Fruit fly (Drosophila melanogaster) whole organism, embryonic: ENCODE data around the gene RpS26.
A peak's percentile ranks its signal among the peaks of the same experiment; 100 is the strongest.

Experiments
- Adf1 ChIP-seq: fragments of 200-800 bp; sonication (Bioruptor generic); IDR thresholded peaks from 2 replicates; pipeline ENCODE4 v1.3.6; 2022; ENCODE audit warnings: missing biosample characterization, missing genetic modification characterization
- Bgb ChIP-seq: fragments of 200-800 bp; sonication (Bioruptor generic); IDR thresholded peaks from 2 replicates; pipeline ENCODE4 v1.3.6; 2022; ENCODE audit warnings: missing biosample characterization, missing genetic modification characterization; ENCODE audit not compliant: partially characterized antibody
- CG10366 ChIP-seq: fragments of 200-800 bp; sonication (Bioruptor generic); IDR thresholded peaks from 2 replicates; pipeline ENCODE4 v1.3.6; 2022; ENCODE audit warnings: missing biosample characterization, missing genetic modification characterization
- CG10431 ChIP-seq: fragments of 200-800 bp; sonication (Bioruptor generic); optimal IDR thresholded peaks from 3 replicates; lab custom pipeline; 2018; ENCODE audit warnings: missing biosample characterization, mild to moderate bottlenecking, missing genetic modification characterization
- CG12769 ChIP-seq: fragments of 200-800 bp; sonication (Bioruptor generic); optimal IDR thresholded peaks from 2 replicates; lab custom pipeline; 2019; ENCODE audit warnings: missing biosample characterization, mild to moderate bottlenecking, missing genetic modification characterization, moderate library complexity
- CG13775 ChIP-seq: fragments of 200-800 bp; sonication (Bioruptor generic); optimal IDR thresholded peaks from 3 replicates; lab custom pipeline; 2017; ENCODE audit warnings: missing biosample characterization, mild to moderate bottlenecking, missing genetic modification characterization
- CG14667 ChIP-seq: fragments of 200-800 bp; sonication (Bioruptor generic); IDR thresholded peaks from 2 replicates; pipeline ENCODE4 v1.3.6; 2022; ENCODE audit warnings: missing biosample characterization, missing genetic modification characterization
- CG15073 ChIP-seq: fragments of 200-800 bp; sonication (Bioruptor generic); optimal IDR thresholded peaks from 2 replicates; lab custom pipeline; 2016; ENCODE audit warnings: missing biosample characterization, missing genetic modification characterization
- CG15514 ChIP-seq: fragments of 200-800 bp; sonication (Bioruptor generic); optimal IDR thresholded peaks from 3 replicates; lab custom pipeline; 2017; ENCODE audit warnings: missing biosample characterization, missing genetic modification characterization, mild to moderate bottlenecking, moderate library complexity, missing genetic modification reagents
- CG1602 ChIP-seq: fragments of 200-800 bp; sonication (Bioruptor generic); optimal IDR thresholded peaks from 3 replicates; lab custom pipeline; 2016; ENCODE audit warnings: missing biosample characterization, missing genetic modification characterization
- CG1603 ChIP-seq: fragments of 200-800 bp; sonication (Bioruptor generic); optimal IDR thresholded peaks from 2 replicates; lab custom pipeline; 2019; ENCODE audit warnings: missing biosample characterization, mild to moderate bottlenecking, missing genetic modification characterization, moderate library complexity
- CG17568 ChIP-seq: fragments of 200-800 bp; sonication (Bioruptor generic); optimal IDR thresholded peaks from 2 replicates; lab custom pipeline; 2018; ENCODE audit warnings: missing biosample characterization, mild to moderate bottlenecking, missing genetic modification characterization, moderate library complexity
- CG1832 ChIP-seq: fragments of 200-800 bp; sonication (Bioruptor generic); optimal IDR thresholded peaks from 2 replicates; lab custom pipeline; 2017; ENCODE audit warnings: missing biosample characterization, mild to moderate bottlenecking, missing genetic modification characterization, inconsistent platforms
- CG18599 ChIP-seq: fragments of 200-800 bp; sonication (Bioruptor generic); optimal IDR thresholded peaks from 3 replicates; lab custom pipeline; 2017; ENCODE audit warnings: missing biosample characterization, missing genetic modification characterization, mild to moderate bottlenecking, moderate library complexity, missing genetic modification reagents
- CG34376 ChIP-seq: fragments of 200-800 bp; sonication (Bioruptor generic); optimal IDR thresholded peaks from 2 replicates; lab custom pipeline; 2018; ENCODE audit warnings: missing biosample characterization, mild to moderate bottlenecking, missing genetic modification characterization
- CG3847 ChIP-seq: fragments of 200-800 bp; sonication (Bioruptor generic); IDR thresholded peaks from 2 replicates; pipeline ENCODE4 v1.3.6; 2022; ENCODE audit warnings: missing biosample characterization, missing genetic modification characterization
- CG4424 ChIP-seq: fragments of 200-800 bp; sonication (Bioruptor generic); optimal IDR thresholded peaks from 3 replicates; lab custom pipeline; 2016; ENCODE audit warnings: missing biosample characterization, missing genetic modification characterization
- CG8290 ChIP-seq, 3 experiments: fragments of 200-800 bp; sonication (Bioruptor generic); optimal IDR thresholded peaks; 2 replicates each; lab custom pipeline; 2016 to 2019; ENCODE audit warnings: missing biosample characterization in 3 of 3, missing genetic modification characterization in 3 of 3, mild to moderate bottlenecking in 2 of 3, moderate library complexity in 1 of 3
- CG9932 ChIP-seq: fragments of 200-800 bp; sonication (Bioruptor generic); IDR thresholded peaks from 2 replicates; pipeline ENCODE4 v1.3.6; 2022; ENCODE audit warnings: missing biosample characterization, missing genetic modification characterization
- CkIIα-i1 ChIP-seq: fragments of 200-800 bp; sonication (Bioruptor generic); IDR thresholded peaks from 2 replicates; pipeline ENCODE4 v1.3.6; 2022; ENCODE audit warnings: missing biosample characterization, missing genetic modification characterization
- D ChIP-seq, 2 experiments: fragments of 200-800 bp in 1 of 2; fragments of >200 bp in 1 of 2; sonication (Bioruptor generic) in 1 of 2; optimal IDR thresholded peaks; 2 replicates in 1 of 2; 3 replicates in 1 of 2; lab custom pipeline; 2017; ENCODE audit warnings: mild to moderate bottlenecking in 1 of 2, missing biosample characterization in 1 of 2, missing genetic modification characterization in 1 of 2, missing genetic modification reagents in 1 of 2
- Dref ChIP-seq: fragments of 200-800 bp; sonication (Bioruptor generic); IDR thresholded peaks from 2 replicates; pipeline ENCODE4 v1.3.6; 2022; ENCODE audit warnings: missing biosample characterization, missing genetic modification characterization
- E2f2 ChIP-seq: fragments of 200-800 bp; sonication (Bioruptor generic); IDR thresholded peaks from 2 replicates; pipeline ENCODE4 v1.3.6; 2022; ENCODE audit warnings: missing biosample characterization, missing genetic modification characterization
- ERR ChIP-seq: fragments of 200-800 bp; sonication (Bioruptor generic); optimal IDR thresholded peaks from 2 replicates; lab custom pipeline; 2016; ENCODE audit warnings: missing biosample characterization, missing genetic modification characterization
- Gug ChIP-seq: fragments of 200-800 bp; sonication (Bioruptor generic); IDR thresholded peaks from 4 replicates; pipeline ENCODE4 v1.3.6; 2022; ENCODE audit warnings: missing biosample characterization, missing genetic modification characterization
- Hsf ChIP-seq: fragments of 200-800 bp; sonication (Bioruptor generic); optimal IDR thresholded peaks from 3 replicates; lab custom pipeline; 2016; ENCODE audit warnings: missing biosample characterization, missing genetic modification characterization
- NC2α ChIP-seq: fragments of 200-800 bp; sonication (Bioruptor generic); optimal IDR thresholded peaks from 2 replicates; lab custom pipeline; 2016; ENCODE audit warnings: missing biosample characterization, missing genetic modification characterization
- ash1 ChIP-seq: fragments of 200-800 bp; sonication (Bioruptor generic); optimal IDR thresholded peaks from 2 replicates; lab custom pipeline; 2018; ENCODE audit warnings: missing biosample characterization, mild to moderate bottlenecking, missing genetic modification characterization
- bcd ChIP-seq: fragments of 200-800 bp; sonication (Bioruptor generic); optimal IDR thresholded peaks from 2 replicates; lab custom pipeline; 2017; ENCODE audit warnings: missing biosample characterization, mild to moderate bottlenecking, missing genetic modification characterization
- bsh ChIP-seq, 2 experiments: fragments of 200-800 bp; sonication (Bioruptor generic); optimal IDR thresholded peaks; 2 replicates each; lab custom pipeline; 2017 to 2018; ENCODE audit warnings: mild to moderate bottlenecking in 2 of 2, missing biosample characterization in 2 of 2, missing genetic modification characterization in 2 of 2, moderate library complexity in 1 of 2
- dati ChIP-seq: fragments of 200-800 bp; sonication (Bioruptor generic); IDR thresholded peaks from 2 replicates; pipeline ENCODE4 v1.3.6; 2022; ENCODE audit warnings: missing biosample characterization, missing genetic modification characterization
- emc ChIP-seq: fragments of 200-800 bp; sonication (Bioruptor generic); optimal IDR thresholded peaks from 2 replicates; lab custom pipeline; 2016; ENCODE audit warnings: missing biosample characterization, missing genetic modification characterization
- fd96Cb ChIP-seq: fragments of 200-800 bp; sonication (Bioruptor generic); optimal IDR thresholded peaks from 2 replicates; lab custom pipeline; 2018; ENCODE audit warnings: missing biosample characterization, mild to moderate bottlenecking, missing genetic modification characterization, moderate library complexity
- hkb ChIP-seq, 2 experiments: fragments of 200-800 bp in 1 of 2; fragments of >200 bp in 1 of 2; sonication (Bioruptor generic) in 1 of 2; IDR thresholded peaks in 1 of 2; optimal IDR thresholded peaks in 1 of 2; 2 replicates each; pipeline versions ENCODE4 v1.3.6 to Lab custom; 2017 to 2022; ENCODE audit warnings: missing biosample characterization in 1 of 2, missing genetic modification characterization in 1 of 2
- kah ChIP-seq: fragments of 200-800 bp; sonication (Bioruptor generic); optimal IDR thresholded peaks from 2 replicates; lab custom pipeline; 2018; ENCODE audit warnings: missing biosample characterization, mild to moderate bottlenecking, missing genetic modification characterization
- ken ChIP-seq: fragments of 200-800 bp; sonication (Bioruptor generic); IDR thresholded peaks from 3 replicates; pipeline ENCODE4 v1.3.6; 2022; ENCODE audit warnings: missing biosample characterization, missing genetic modification characterization
- lov ChIP-seq, 2 experiments: fragments of 200-800 bp in 1 of 2; fragments of >200 bp in 1 of 2; sonication (Bioruptor generic) in 1 of 2; IDR thresholded peaks in 1 of 2; optimal IDR thresholded peaks in 1 of 2; 2 replicates in 1 of 2; 3 replicates in 1 of 2; pipeline versions ENCODE4 v1.3.6 to Lab custom; 2017 to 2022; ENCODE audit warnings: missing biosample characterization in 1 of 2, missing genetic modification characterization in 1 of 2
- nmo ChIP-seq: fragments of 200-800 bp; sonication (Bioruptor generic); optimal IDR thresholded peaks from 2 replicates; lab custom pipeline; 2018; ENCODE audit warnings: missing biosample characterization, mild to moderate bottlenecking, missing genetic modification characterization, moderate library complexity
- pnt ChIP-seq: fragments of 200-800 bp; sonication (Bioruptor generic); optimal IDR thresholded peaks from 3 replicates; lab custom pipeline; 2016; ENCODE audit warnings: missing biosample characterization, missing genetic modification characterization
- prd ChIP-seq, 3 experiments: fragments of >200 bp in 2 of 3; fragments of 200-800 bp in 1 of 3; sonication (Bioruptor generic) in 1 of 3; optimal IDR thresholded peaks in 2 of 3; IDR thresholded peaks in 1 of 3; 2 replicates in 2 of 3; 3 replicates in 1 of 3; pipeline versions ENCODE4 v1.3.6 to Lab custom; 2017 to 2022; ENCODE audit warnings: missing biosample characterization in 1 of 3, missing genetic modification characterization in 1 of 3
- row ChIP-seq: fragments of 200-800 bp; sonication (Bioruptor generic); IDR thresholded peaks from 3 replicates; pipeline ENCODE4 v1.3.6; 2022; ENCODE audit warnings: missing biosample characterization, missing genetic modification characterization
- sens-2 ChIP-seq: fragments of 200-800 bp; sonication (Bioruptor generic); IDR thresholded peaks from 2 replicates; pipeline ENCODE4 v1.3.6; 2022; ENCODE audit warnings: missing biosample characterization, missing genetic modification characterization
- tll ChIP-seq, 2 experiments: fragments of 200-800 bp in 1 of 2; fragments of >200 bp in 1 of 2; sonication (Bioruptor generic) in 1 of 2; optimal IDR thresholded peaks; 2 replicates each; lab custom pipeline; 2017 to 2019; ENCODE audit warnings: missing biosample characterization in 2 of 2, missing genetic modification characterization in 2 of 2, mild to moderate bottlenecking in 1 of 2, moderate library complexity in 1 of 2
- vfl ChIP-seq: fragments of 200-800 bp; sonication (Bioruptor generic); optimal IDR thresholded peaks from 2 replicates; lab custom pipeline; 2016; ENCODE audit warnings: missing biosample characterization, missing genetic modification characterization

The RpS26 gene

dm6 chr2L:18478509-18479176 lies 35.6 kb upstream of the RpS26 start:
- TF ChIP-seq CG10431 (GFP tag; lab: Kevin White, UChicago) (no peak), D (optimal IDR thresholded peaks at IDR 0.05; lab: Kevin White, UChicago) (no peak), D (GFP tag; optimal IDR thresholded peaks at IDR 0.05; lab: Kevin White, UChicago) (no peak)
- TF ChIP-seq, all 482 proteins: peak for 0

- TF ChIP-seq lov (optimal IDR thresholded peaks at IDR 0.05; lab: Kevin White, UChicago): no peak
- TF ChIP-seq lov (GFP tag; IDR thresholded peaks at IDR 0.05; lab: Robert Waterston, UW): peak; percentile 87
- peak; percentile 91 for TF ChIP-seq CG4424 (GFP tag; lab: Kevin White, UChicago)
- peak; percentile 86 for TF ChIP-seq CG18599 (GFP tag; lab: Kevin White, UChicago)
- no peak for TF ChIP-seq prd (optimal IDR thresholded peaks at IDR 0.05; lab: Kevin White, UChicago)
- peak; percentile 96 for TF ChIP-seq prd (GFP tag; IDR thresholded peaks at IDR 0.05; lab: Robert Waterston, UW)
- TF ChIP-seq Bgb (GFP tag; lab: Robert Waterston, UW): no peak
- TF ChIP-seq CG3847 (GFP tag; lab: Robert Waterston, UW): peak; percentile 77
- peak; percentile 97 for TF ChIP-seq nmo (GFP tag; lab: Kevin White, UChicago)
- TF ChIP-seq ash1 (GFP tag; lab: Kevin White, UChicago): no peak
- TF ChIP-seq CG15073: peak; percentile 39
- TF ChIP-seq E2f2: peak; percentile 66; the same call in 1 of the 2 replicates
- peak; percentile 81 for TF ChIP-seq CG13775
- TF ChIP-seq CG10366 (GFP tag; lab: Robert Waterston, UW): peak; percentile 84
- peak; percentile 93 for TF ChIP-seq CG14667 (GFP tag; lab: Robert Waterston, UW)
- no peak for TF ChIP-seq Dref (GFP tag; lab: Robert Waterston, UW)
- TF ChIP-seq CG17568: peak; percentile 78
- TF ChIP-seq CG1603: peak; percentile 65
- no peak for TF ChIP-seq CG1832 (GFP tag; lab: Kevin White, UChicago)
- peak; percentile 80 for TF ChIP-seq Gug
- peak; percentile 91 for TF ChIP-seq sens-2 (GFP tag; lab: Robert Waterston, UW)
- TF ChIP-seq ERR (GFP tag; lab: Kevin White, UChicago): no peak
- TF ChIP-seq CG15514 (GFP tag; lab: Kevin White, UChicago): no peak
- TF ChIP-seq vfl (GFP tag; lab: Kevin White, UChicago): no peak
- TF ChIP-seq emc (GFP tag; lab: Kevin White, UChicago): no peak
- TF ChIP-seq kah (GFP tag; lab: Kevin White, UChicago): peak; percentile 74
- no peak for TF ChIP-seq hkb (optimal IDR thresholded peaks at IDR 0.05; lab: Kevin White, UChicago)
- TF ChIP-seq hkb (GFP tag; IDR thresholded peaks at IDR 0.05; lab: Robert Waterston, UW): peak; percentile 93
- 0 out of 2 replicates have a peak, but pooled peaks have one; percentile 24 for TF ChIP-seq Adf1 (GFP tag; lab: Robert Waterston, UW)
- peak; percentile 76 for TF ChIP-seq CG9932 (GFP tag; lab: Robert Waterston, UW)
- TF ChIP-seq NC2α (GFP tag; lab: Kevin White, UChicago): no peak
- TF ChIP-seq bsh (GFP tag; optimal IDR thresholded peaks at IDR 0.05; lab: Kevin White, UChicago): peak; percentile 8 to 97
- TF ChIP-seq CG12769 (tag; lab: Kevin White, UChicago): no peak
- TF ChIP-seq bcd: peak; percentile 84
- peak; percentile 93 for TF ChIP-seq CG8290 (GFP tag; optimal IDR thresholded peaks at IDR 0.05; lab: Kevin White, UChicago)
- peak in 1 of 2 experiments; percentile 46 for TF ChIP-seq CG8290 (tag; optimal IDR thresholded peaks at IDR 0.05; lab: Kevin White, UChicago)
- peak; percentile 12 for TF ChIP-seq Hsf
- peak; percentile 94 for TF ChIP-seq row (GFP tag; lab: Robert Waterston, UW)
- TF ChIP-seq CkIIα-i1 (GFP tag; lab: Robert Waterston, UW): 0 out of 2 replicates have a peak, but pooled peaks have one; percentile 7
- peak; percentile 94 for TF ChIP-seq fd96Cb (tag; lab: Kevin White, UChicago)
- TF ChIP-seq CG34376 (GFP tag; lab: Kevin White, UChicago): no peak
- TF ChIP-seq tll (GFP tag; optimal IDR thresholded peaks at IDR 0.05; lab: Kevin White, UChicago): no peak
- peak; percentile 89 for TF ChIP-seq CG1602 (GFP tag; lab: Kevin White, UChicago)
- no peak; the same call in 1 of the 2 replicates for TF ChIP-seq dati (GFP tag; lab: Robert Waterston, UW)
- peak; percentile 53 for TF ChIP-seq pnt (GFP tag; lab: Kevin White, UChicago)
- TF ChIP-seq ken (GFP tag; lab: Robert Waterston, UW): peak; percentile 83; the same call in 2 of the 3 replicates
Measured at dm6 chr2L:18477455-18477854, 34.4 kb upstream of the RpS26 start.
